Fruit fly (Drosophila melanogaster) whole organism, embryonic: Measurements from ENCODE around the gene Dmtn.

Experiments
- Awh ChIP-seq: fragments of 200-800 bp; sonication (Bioruptor generic); IDR thresholded peaks from 2 replicates; pipeline ENCODE4, ENCODE4 v1.3.6; 2022; ENCODE audit warnings: missing biosample characterization, missing genetic modification characterization
- Bteb2 ChIP-seq: fragments of 200-800 bp; sonication (Bioruptor generic); optimal IDR thresholded peaks from 2 replicates; lab custom pipeline; 2016; ENCODE audit warnings: missing biosample characterization, missing genetic modification characterization
- C15 ChIP-seq: fragments of 200-800 bp; sonication (Bioruptor generic); IDR thresholded peaks from 3 replicates; pipeline ENCODE4 v1.3.6; 2022; ENCODE audit warnings: missing biosample characterization, missing genetic modification characterization
- CG10267 ChIP-seq: fragments of 200-800 bp; sonication (Bioruptor generic); optimal IDR thresholded peaks from 2 replicates; lab custom pipeline; 2018; ENCODE audit warnings: missing biosample characterization, mild to moderate bottlenecking, missing genetic modification characterization, moderate library complexity
- CG10654 ChIP-seq: fragments of 200-800 bp; sonication (Bioruptor generic); optimal IDR thresholded peaks from 2 replicates; lab custom pipeline; 2016; ENCODE audit warnings: missing biosample characterization, missing genetic modification characterization
- CG12659 ChIP-seq: fragments of 200-800 bp; sonication (Bioruptor generic); optimal IDR thresholded peaks from 3 replicates; lab custom pipeline; 2017; ENCODE audit warnings: mild to moderate bottlenecking, missing biosample characterization, missing genetic modification reagents, missing genetic modification characterization
- CG13296 ChIP-seq: fragments of 200-800 bp; sonication (Bioruptor generic); optimal IDR thresholded peaks from 3 replicates; lab custom pipeline; 2018; ENCODE audit warnings: missing biosample characterization, mild to moderate bottlenecking, missing genetic modification characterization
- CG14050 ChIP-seq: fragments of 200-800 bp; sonication (Bioruptor generic); IDR thresholded peaks from 3 replicates; pipeline ENCODE4 v1.3.6; 2022; ENCODE audit warnings: missing biosample characterization, missing genetic modification characterization
- CG14965 ChIP-seq: fragments of 200-800 bp; sonication (Bioruptor generic); optimal IDR thresholded peaks from 2 replicates; lab custom pipeline; 2016; ENCODE audit warnings: missing biosample characterization, missing genetic modification characterization, borderline replicate concordance
- CG15269 ChIP-seq: fragments of 200-800 bp; sonication (Bioruptor generic); optimal IDR thresholded peaks from 2 replicates; lab custom pipeline; 2018; ENCODE audit warnings: missing biosample characterization, mild to moderate bottlenecking, missing genetic modification characterization, moderate library complexity
- CG15479 ChIP-seq: fragments of 200-800 bp; sonication (Bioruptor generic); optimal IDR thresholded peaks from 3 replicates; lab custom pipeline; 2019; ENCODE audit warnings: missing biosample characterization, mild to moderate bottlenecking, missing genetic modification characterization, moderate library complexity
- CG15601 ChIP-seq: fragments of 200-800 bp; sonication (Bioruptor generic); optimal IDR thresholded peaks from 3 replicates; lab custom pipeline; 2019; ENCODE audit warnings: missing biosample characterization, mild to moderate bottlenecking, missing genetic modification characterization, moderate library complexity
- CG15696 ChIP-seq: fragments of 200-800 bp; sonication (Bioruptor generic); optimal IDR thresholded peaks from 2 replicates; lab custom pipeline; 2019; ENCODE audit warnings: missing biosample characterization, mild to moderate bottlenecking, missing genetic modification characterization, moderate library complexity
- CG18262 ChIP-seq: fragments of 200-800 bp; optimal IDR thresholded peaks from 3 replicates; lab custom pipeline; 2019; ENCODE audit warnings: missing biosample characterization, mild to moderate bottlenecking, missing genetic modification characterization, moderate library complexity
- CG2889 ChIP-seq: fragments of 200-800 bp; sonication (Bioruptor generic); IDR thresholded peaks from 3 replicates; pipeline ENCODE4 v1.3.6; 2022; ENCODE audit warnings: missing biosample characterization, missing genetic modification characterization
- CG32532 ChIP-seq: fragments of 200-800 bp; sonication (Bioruptor generic); IDR thresholded peaks from 2 replicates; pipeline ENCODE4 v1.3.6; 2022; ENCODE audit warnings: missing biosample characterization, missing genetic modification characterization
- CG4360 ChIP-seq: fragments of 200-800 bp; sonication (Bioruptor generic); IDR thresholded peaks from 2 replicates; pipeline ENCODE4 v1.3.6; 2022; ENCODE audit warnings: missing biosample characterization, missing genetic modification characterization
- CG4707 ChIP-seq: fragments of 200-800 bp; sonication (Bioruptor generic); optimal IDR thresholded peaks from 2 replicates; lab custom pipeline; 2018; ENCODE audit warnings: missing biosample characterization, mild to moderate bottlenecking, missing genetic modification characterization, moderate library complexity
- CG6765 ChIP-seq: fragments of 200-800 bp; sonication (Bioruptor generic); optimal IDR thresholded peaks from 3 replicates; lab custom pipeline; 2017; ENCODE audit warnings: missing biosample characterization, mild to moderate bottlenecking, missing genetic modification characterization
- CG9437 ChIP-seq: fragments of 200-800 bp; sonication (Bioruptor generic); optimal IDR thresholded peaks from 2 replicates; lab custom pipeline; 2018; ENCODE audit warnings: missing biosample characterization, mild to moderate bottlenecking, missing genetic modification characterization
- CG9727 ChIP-seq: fragments of 200-800 bp; sonication (Bioruptor generic); optimal IDR thresholded peaks from 3 replicates; lab custom pipeline; 2017; ENCODE audit warnings: missing biosample characterization, mild to moderate bottlenecking, missing genetic modification characterization
- CHES-1-like ChIP-seq: fragments of 200-800 bp; sonication (Bioruptor generic); optimal IDR thresholded peaks from 2 replicates; lab custom pipeline; 2016; ENCODE audit warnings: missing biosample characterization, missing genetic modification characterization
- CoRest ChIP-seq: fragments of 200-800 bp; sonication (Bioruptor generic); optimal IDR thresholded peaks from 3 replicates; lab custom pipeline; 2018; ENCODE audit warnings: missing biosample characterization, mild to moderate bottlenecking, missing genetic modification characterization, moderate library complexity
- Dll ChIP-seq: fragments of 200-800 bp; sonication (Bioruptor generic); IDR thresholded peaks from 4 replicates; pipeline ENCODE4 v1.3.6; 2022; ENCODE audit warnings: missing biosample characterization, missing genetic modification characterization; ENCODE audit not compliant: partially characterized antibody
- Doc2 ChIP-seq: fragments of 200-800 bp; sonication (Bioruptor generic); IDR thresholded peaks from 2 replicates; pipeline ENCODE4 v1.3.6; 2022; ENCODE audit warnings: missing biosample characterization, missing genetic modification characterization
- Dp ChIP-seq: fragments of 200-800 bp; sonication (Bioruptor generic); optimal IDR thresholded peaks from 2 replicates; lab custom pipeline; 2018; ENCODE audit warnings: missing biosample characterization, mild to moderate bottlenecking, missing genetic modification characterization, moderate library complexity
- Eip74EF ChIP-seq, 2 experiments: fragments of 200-800 bp in 1 of 2; fragments of >200 bp in 1 of 2; sonication (Bioruptor generic) in 1 of 2; optimal IDR thresholded peaks; 2 replicates each; lab custom pipeline; 2017 to 2019; ENCODE audit warnings: missing biosample characterization in 2 of 2, missing genetic modification characterization in 2 of 2, mild to moderate bottlenecking in 1 of 2, moderate library complexity in 1 of 2
- Fer2 ChIP-seq: fragments of 200-800 bp; sonication (Bioruptor generic); optimal IDR thresholded peaks from 2 replicates; lab custom pipeline; 2018; ENCODE audit warnings: missing biosample characterization, mild to moderate bottlenecking, missing genetic modification characterization, moderate library complexity
- Hr39 ChIP-seq: fragments of >200 bp; optimal IDR thresholded peaks from 2 replicates; lab custom pipeline; 2017
- Hr51 ChIP-seq, 2 experiments: fragments of 200-800 bp; sonication (Bioruptor generic); optimal IDR thresholded peaks; 2 replicates in 1 of 2; 3 replicates in 1 of 2; lab custom pipeline; 2016 to 2018; ENCODE audit warnings: missing biosample characterization in 2 of 2, missing genetic modification characterization in 2 of 2, mild to moderate bottlenecking in 1 of 2, moderate library complexity in 1 of 2
- MESR4 ChIP-seq: fragments of 200-800 bp; sonication (Bioruptor generic); optimal IDR thresholded peaks from 2 replicates; lab custom pipeline; 2018; ENCODE audit warnings: missing biosample characterization, mild to moderate bottlenecking, missing genetic modification characterization, moderate library complexity
- Meics ChIP-seq: fragments of 200-800 bp; sonication (Bioruptor generic); optimal IDR thresholded peaks from 2 replicates; lab custom pipeline; 2017; ENCODE audit warnings: missing biosample characterization, mild to moderate bottlenecking, missing genetic modification characterization
- Mes4 ChIP-seq: fragments of 200-800 bp; sonication (Bioruptor generic); optimal IDR thresholded peaks from 2 replicates; lab custom pipeline; 2016; ENCODE audit warnings: missing biosample characterization, missing genetic modification characterization
- NFAT ChIP-seq: fragments of 200-800 bp; sonication (Bioruptor generic); IDR thresholded peaks from 2 replicates; pipeline ENCODE4 v1.3.6; 2022; ENCODE audit warnings: missing biosample characterization, missing genetic modification characterization
- Six4 ChIP-seq: fragments of 200-800 bp; sonication (Bioruptor generic); optimal IDR thresholded peaks from 2 replicates; lab custom pipeline; 2016; ENCODE audit warnings: missing biosample characterization, missing genetic modification characterization
- Vsx1 ChIP-seq: fragments of 200-800 bp; sonication (Bioruptor generic); optimal IDR thresholded peaks from 2 replicates; lab custom pipeline; 2017; ENCODE audit warnings: missing biosample characterization, mild to moderate bottlenecking, missing genetic modification characterization, missing genetic modification reagents
- ci ChIP-seq: fragments of 200-800 bp; sonication (Bioruptor generic); IDR thresholded peaks from 3 replicates; pipeline ENCODE4 v1.3.6; 2022; ENCODE audit warnings: missing biosample characterization, missing genetic modification characterization
- gce ChIP-seq: fragments of 200-800 bp; sonication (Bioruptor generic); IDR thresholded peaks from 3 replicates; pipeline ENCODE4 v1.3.6; 2022; ENCODE audit warnings: missing biosample characterization, missing genetic modification characterization
- klu ChIP-seq: fragments of 200-800 bp; sonication (Bioruptor generic); IDR thresholded peaks from 2 replicates; pipeline ENCODE4 v1.3.6; 2022; ENCODE audit warnings: missing biosample characterization, missing genetic modification characterization
- nerfin-1 ChIP-seq: fragments of 200-800 bp; sonication (Bioruptor generic); optimal IDR thresholded peaks from 3 replicates; lab custom pipeline; 2019; ENCODE audit warnings: missing biosample characterization, mild to moderate bottlenecking, missing genetic modification characterization, moderate library complexity
- phol ChIP-seq: fragments of 200-800 bp; sonication (Bioruptor generic); optimal IDR thresholded peaks from 3 replicates; lab custom pipeline; 2018; ENCODE audit warnings: missing biosample characterization, mild to moderate bottlenecking, missing genetic modification characterization, moderate library complexity
- schlank ChIP-seq: fragments of 200-800 bp; sonication (Bioruptor generic); optimal IDR thresholded peaks from 2 replicates; lab custom pipeline; 2018; ENCODE audit warnings: missing biosample characterization, mild to moderate bottlenecking, missing genetic modification characterization
- sens-2 ChIP-seq: fragments of 200-800 bp; sonication (Bioruptor generic); IDR thresholded peaks from 2 replicates; pipeline ENCODE4 v1.3.6; 2022; ENCODE audit warnings: missing biosample characterization, missing genetic modification characterization
- sr ChIP-seq: fragments of 200-800 bp; sonication (Bioruptor generic); IDR thresholded peaks from 3 replicates; pipeline ENCODE4 v1.3.6; 2022; ENCODE audit warnings: missing biosample characterization, missing genetic modification characterization
- stc ChIP-seq: fragments of 200-800 bp; sonication (Bioruptor generic); IDR thresholded peaks from 2 replicates; pipeline ENCODE4 v1.3.6; 2022; ENCODE audit warnings: missing biosample characterization, missing genetic modification characterization
- tgo ChIP-seq: fragments of 200-800 bp; sonication (Bioruptor generic); IDR thresholded peaks from 3 replicates; pipeline ENCODE4 v1.3.6; 2022; ENCODE audit warnings: missing biosample characterization, missing genetic modification characterization
- vvl ChIP-seq: fragments of 200-800 bp; sonication (Bioruptor generic); IDR thresholded peaks from 2 replicates; pipeline ENCODE4 v1.3.6; 2022; ENCODE audit warnings: missing biosample characterization, missing genetic modification characterization
- wdn ChIP-seq: fragments of 200-800 bp; sonication (Bioruptor generic); IDR thresholded peaks from 2 replicates; pipeline ENCODE4 v1.3.6; 2022; ENCODE audit warnings: missing biosample characterization, missing genetic modification characterization

Dmtn gene

dm6 chr3R:6373512-6374306, 32.0 kb downstream of the Dmtn start (continued):
- TF ChIP-seq CG6765 (peak; percentile 52), CG18262 (peak; percentile 43), nerfin-1 (tag; lab: Kevin White, UChicago) (peak; percentile 16), Vsx1 (peak; percentile 75), CG15696 (tag; lab: Kevin White, UChicago) (peak; percentile 19), CG15479 (GFP tag; lab: Kevin White, UChicago) (no peak), phol (peak; percentile 22), NFAT (GFP tag; lab: Robert Waterston, UW) (no peak; the same call in 1 of the 2 replicates), CoRest (tag; lab: Kevin White, UChicago) (peak; percentile 51), klu (no peak), CG10267 (peak; percentile 51), ci (peak; percentile 57; the same call in 1 of the 3 replicates), MESR4 (GFP tag; lab: Kevin White, UChicago) (peak; percentile 12), CG15269 (tag; lab: Kevin White, UChicago) (peak; percentile 66), gce (0 out of 3 replicates have a peak, but pooled peaks have one; percentile 30), CG14965 (GFP tag; lab: Kevin White, UChicago) (no peak), CG9727 (GFP tag; lab: Kevin White, UChicago) (peak; percentile 53), CG14050 (GFP tag; lab: Robert Waterston, UW) (0 out of 3 replicates have a peak, but pooled peaks have one; percentile 25), CG13296 (GFP tag; lab: Kevin White, UChicago) (peak; percentile 72), CG15601 (peak; percentile 28), vvl (GFP tag; lab: Robert Waterston, UW) (peak; percentile 59; the same call in 1 of the 2 replicates), Six4 (GFP tag; lab: Kevin White, UChicago) (peak; percentile 15), Meics (GFP tag; lab: Kevin White, UChicago) (peak; percentile 96), sens-2 (GFP tag; lab: Robert Waterston, UW) (no peak), CG4360 (GFP tag; lab: Robert Waterston, UW) (no peak), Dp (no peak), sr (GFP tag; lab: Robert Waterston, UW) (no peak), Awh (peak; percentile 66), tgo (peak; percentile 34; the same call in 1 of the 3 replicates), Dll (peak; percentile 61; the same call in 3 of the 4 replicates), Hr51 (GFP tag; optimal IDR thresholded peaks at IDR 0.05; lab: Kevin White, UChicago) (peak in 1 of 2 experiments; percentile 25), CG2889 (0 out of 3 replicates have a peak, but pooled peaks have one; percentile 18), CG32532 (GFP tag; lab: Robert Waterston, UW) (peak; percentile 52; the same call in 1 of the 2 replicates), CG9437 (peak; percentile 36), Eip74EF (GFP tag; optimal IDR thresholded peaks at IDR 0.05; lab: Kevin White, UChicago) (peak in 1 of 2 experiments; percentile 35), CHES-1-like (peak; percentile 13), C15 (GFP tag; lab: Robert Waterston, UW) (peak; percentile 55; the same call in 1 of the 3 replicates), Fer2 (tag; lab: Kevin White, UChicago) (peak; percentile 3), wdn (peak; percentile 45; the same call in 1 of the 2 replicates), Hr39 (lab: Kevin White, UChicago) (no peak), Bteb2 (GFP tag; lab: Kevin White, UChicago) (peak; percentile 24), Mes4 (GFP tag; lab: Kevin White, UChicago) (peak; percentile 27), schlank (no peak), Doc2 (GFP tag; lab: Robert Waterston, UW) (no peak), CG10654 (GFP tag; lab: Kevin White, UChicago) (peak; percentile 9), CG12659 (GFP tag; lab: Kevin White, UChicago) (peak; percentile 71), stc (GFP tag; lab: Robert Waterston, UW) (peak; percentile 9; the same call in 1 of the 2 replicates), CG4707 (peak; percentile 3)
